Worm (Caenorhabditis elegans) whole organism, mixed stage, embryonic: Measurements from ENCODE around the gene C24H11.1.

Experiments used
- elt-3 ChIP-seq: fragments of 150-350 bp; optimal IDR thresholded peaks from 2 replicates; lab custom pipeline; 2014; ENCODE audit warnings: missing biosample characterization, missing genetic modification characterization
- ham-2 ChIP-seq: fragments of 200-800 bp; sonication (Bioruptor generic); optimal IDR thresholded peaks from 2 replicates; lab custom pipeline; 2018; ENCODE audit warnings: mild to moderate bottlenecking, missing genetic modification characterization, missing compliant biosample characterization
- lin-13 ChIP-seq: fragments of 150-350 bp; optimal IDR thresholded peaks from 2 replicates; lab custom pipeline; 2014; ENCODE audit warnings: missing biosample characterization, missing genetic modification characterization
- lin-32 ChIP-seq: fragments of 200-800 bp; sonication (Bioruptor generic); optimal IDR thresholded peaks from 2 replicates; lab custom pipeline; 2018; ENCODE audit warnings: mild to moderate bottlenecking, missing genetic modification characterization, missing compliant biosample characterization
- nhr-12 ChIP-seq: fragments of 150-350 bp; optimal IDR thresholded peaks from 2 replicates; lab custom pipeline; 2014; ENCODE audit warnings: missing biosample characterization, missing genetic modification characterization
- nhr-237 ChIP-seq: fragments of 150-350 bp; optimal IDR thresholded peaks from 2 replicates; lab custom pipeline; 2014; ENCODE audit warnings: missing biosample characterization, missing genetic modification characterization
- nhr-76 ChIP-seq: sonication (generic microtip); optimal IDR thresholded peaks from 2 replicates; lab custom pipeline; 2017; ENCODE audit warnings: missing biosample characterization, missing genetic modification characterization
- pha-4 ChIP-seq: fragments of 150-350 bp; optimal IDR thresholded peaks from 2 replicates; lab custom pipeline; 2018; ENCODE audit warnings: missing biosample characterization, missing genetic modification reagents, missing genetic modification characterization
- sem-2 ChIP-seq: fragments of 200-800 bp; sonication (Bioruptor generic); optimal IDR thresholded peaks from 2 replicates; lab custom pipeline; 2018; ENCODE audit warnings: mild to moderate bottlenecking, missing genetic modification characterization, missing compliant biosample characterization
- snpc-4 ChIP-seq: fragments of 150-350 bp; optimal IDR thresholded peaks from 2 replicates; lab custom pipeline; 2014; ENCODE audit warnings: missing biosample characterization, missing genetic modification characterization
- sptf-1 ChIP-seq: sonication (generic microtip); optimal IDR thresholded peaks from 2 replicates; lab custom pipeline; 2017; ENCODE audit warnings: mild to moderate bottlenecking, missing genetic modification characterization, moderate library complexity, missing compliant biosample characterization

ce11 chrIII:11774508-11775000 is 12.9 kb upstream of the C24H11.1 start, which contains the start of gene immp-1:
- no peak for TF ChIP-seq nhr-237 (tag; lab: Kevin White, UChicago)
- no peak for TF ChIP-seq nhr-76 (tag; lab: Kevin White, UChicago)
- no peak for TF ChIP-seq nhr-12 (tag; lab: Kevin White, UChicago)
- no peak for TF ChIP-seq elt-3 (tag; lab: Kevin White, UChicago)
- no peak for TF ChIP-seq pha-4 (tag; lab: Kevin White, UChicago)
- TF ChIP-seq sem-2: no peak
- no peak for TF ChIP-seq lin-13 (tag; lab: Kevin White, UChicago)
- no peak for TF ChIP-seq sptf-1 (tag; lab: Kevin White, UChicago)
- no peak for TF ChIP-seq lin-32 (GFP tag; lab: Kevin White, UChicago)
- no peak for TF ChIP-seq snpc-4 (tag; lab: Kevin White, UChicago)
- no peak for TF ChIP-seq ham-2 (GFP tag; lab: Kevin White, UChicago)
